Worm (Caenorhabditis elegans) whole organism, late embryonic: Measurements from ENCODE around the gene molo-1.

Source experiments
- C08G9.2 ChIP-seq: sonication (generic microtip); optimal IDR thresholded peaks from 2 replicates; lab custom pipeline; 2016; ENCODE audit warnings: mild to moderate bottlenecking, missing genetic modification characterization, moderate library complexity, missing compliant biosample characterization
- ama-1 ChIP-seq: fragments of 150-350 bp; optimal IDR thresholded peaks from 2 replicates; lab custom pipeline; 2014
- ceh-22 ChIP-seq: sonication (generic microtip); optimal IDR thresholded peaks from 2 replicates; lab custom pipeline; 2017; ENCODE audit warnings: missing biosample characterization, missing genetic modification characterization
- ceh-31 ChIP-seq: sonication (generic microtip); optimal IDR thresholded peaks from 2 replicates; lab custom pipeline; 2016; ENCODE audit warnings: missing genetic modification characterization, missing compliant biosample characterization
- elt-2 ChIP-seq: sonication (generic microtip); optimal IDR thresholded peaks from 2 replicates; lab custom pipeline; 2016; ENCODE audit warnings: missing genetic modification reagents, missing genetic modification characterization, missing compliant biosample characterization
- hlh-30 ChIP-seq: sonication (generic microtip); optimal IDR thresholded peaks from 2 replicates; lab custom pipeline; 2017; ENCODE audit warnings: antibody characterized with exemption, missing genetic modification characterization, missing compliant biosample characterization; ENCODE audit not compliant: insufficient read depth
- sdc-2 ChIP-seq: sonication (generic microtip); optimal IDR thresholded peaks from 2 replicates; lab custom pipeline; 2016; ENCODE audit warnings: missing genotype, missing genetic modification characterization, missing compliant biosample characterization
- sox-4 ChIP-seq: sonication (generic microtip); optimal IDR thresholded peaks from 2 replicates; lab custom pipeline; 2017; ENCODE audit warnings: mild to moderate bottlenecking, missing genetic modification characterization, inconsistent platforms, missing compliant biosample characterization

DNA sequence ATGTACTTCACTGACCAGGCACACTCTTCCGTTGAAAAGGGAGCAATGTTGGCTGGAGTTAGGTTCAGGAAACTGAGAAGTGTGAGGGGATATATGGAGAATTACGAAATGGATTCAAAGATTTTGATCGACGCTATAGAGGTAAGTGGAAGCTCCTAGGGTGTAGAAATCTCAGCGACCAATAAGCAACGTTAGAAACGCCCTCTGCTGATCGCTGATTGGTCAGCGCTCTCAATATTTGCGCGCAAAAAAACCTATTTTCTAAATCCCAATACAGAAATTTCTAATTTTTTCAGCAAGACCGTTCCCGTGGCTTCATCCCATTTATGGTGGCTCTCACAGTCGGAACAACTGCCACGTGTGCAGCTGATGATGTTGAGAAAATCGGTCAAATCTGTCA, 41.9 kb downstream of the molo-1 start:
- TF ChIP-seq hlh-30 (tag; lab: Kevin White, UChicago) (no peak), ceh-31 (tag; lab: Kevin White, UChicago) (no peak), elt-2 (tag; lab: Kevin White, UChicago) (no peak), ceh-22 (tag; lab: Kevin White, UChicago) (no peak), sdc-2 (tag; lab: Kevin White, UChicago) (no peak), ama-1 (lab: Kevin White, UChicago) (no peak), sox-4 (tag; lab: Kevin White, UChicago) (no peak), C08G9.2 (tag; lab: Kevin White, UChicago) (no peak)
